In the genomic region with DNA sequence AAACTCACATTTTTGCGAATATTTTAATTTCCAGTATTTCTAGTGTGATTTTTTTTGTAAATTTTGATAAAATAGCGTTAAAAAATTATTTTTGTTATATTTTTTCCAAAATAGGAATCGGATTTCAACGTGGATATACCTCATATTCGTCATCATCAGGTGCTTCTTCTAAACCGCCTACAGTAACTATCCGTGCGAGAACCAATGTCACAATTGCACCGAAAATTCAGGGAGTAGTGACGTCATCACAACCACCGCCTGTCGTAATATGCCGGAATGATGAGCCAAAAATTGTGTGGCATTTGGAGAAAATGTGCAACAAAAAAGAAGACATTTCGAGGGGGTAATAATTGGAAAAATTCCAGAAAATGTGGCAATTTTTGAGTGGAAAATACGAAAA, we compare ENCODE assay signal across 2 worm cellular contexts.
A peak's percentile ranks its signal among the peaks of the same experiment; 100 is the strongest.
TF ChIP-seq lines count a peak whose summit lies in the region.

No protein-coding gene starts in this region.

TF ChIP-seq in whole organism, L4 larva, 104 proteins besides CTCF, POLR2A, EP300 and RAD21:
- TF ChIP-seq aha-1 (tag; lab: Kevin White, UChicago) = peak; percentile 20
- TF ChIP-seq duxl-1 (tag; optimal IDR thresholded peaks at IDR 0.05; lab: Kevin White, UChicago; ENCODE audit: poor library complexity) = no peak
- TF ChIP-seq daf-19 (GFP tag; conservative IDR thresholded peaks at IDR 0.05; lab: Robert Waterston, UW) = no peak
- TF ChIP-seq rbr-2 (tag; optimal IDR thresholded peaks at IDR 0.05; lab: Kevin White, UChicago) = no peak

TF ChIP-seq in whole organism, mixed stage, embryonic, 35 proteins besides CTCF, POLR2A, EP300 and RAD21:
- no peak for TF ChIP-seq mab-5 (tag; optimal IDR thresholded peaks at IDR 0.05; lab: Kevin White, UChicago)
- TF ChIP-seq nhr-237 (tag; optimal IDR thresholded peaks at IDR 0.05; lab: Kevin White, UChicago) = no peak
- peak; percentile 61 for TF ChIP-seq zip-8 (tag; optimal IDR thresholded peaks at IDR 0.05; lab: Kevin White, UChicago)
- TF ChIP-seq mls-2 (tag; optimal IDR thresholded peaks at IDR 0.05; lab: Kevin White, UChicago) = no peak
